Worm (Caenorhabditis elegans): Measurements from ENCODE around the gene srw-133.

- TF ChIP-seq unc-39 (tag; optimal IDR thresholded peaks at IDR 0.05) (no peak), mep-1 (tag; optimal IDR thresholded peaks at IDR 0.05) (no peak)
These were observed 4.7 kb downstream of the srw-133 start, which contains the start of gene clc-18 for ce11 chrV:4109873-4110272.

All from whole organism, mixed stage, embryonic.